Worm (Caenorhabditis elegans) whole organism, mixed stage, embryonic: ENCODE data around the gene phf-30.

ENCODE experiments used
- M03D4.4 ChIP-seq: sonication (generic microtip); optimal IDR thresholded peaks from 2 replicates; lab custom pipeline; 2017; ENCODE audit warnings: mild to moderate bottlenecking, missing genetic modification characterization, missing compliant biosample characterization
- bed-3 ChIP-seq: fragments of 200-800 bp; sonication (Bioruptor generic); optimal IDR thresholded peaks from 3 replicates; lab custom pipeline; 2018; ENCODE audit warnings: mild to moderate bottlenecking, missing genetic modification characterization, moderate library complexity, missing compliant biosample characterization
- blmp-1 ChIP-seq: fragments of 150-350 bp; optimal IDR thresholded peaks from 2 replicates; lab custom pipeline; 2014; ENCODE audit warnings: missing biosample characterization, missing genetic modification characterization
- ceh-39 ChIP-seq: fragments of 150-350 bp; optimal IDR thresholded peaks from 2 replicates; lab custom pipeline; 2014; ENCODE audit warnings: missing biosample characterization, missing genetic modification characterization
- ceh-43 ChIP-seq: fragments of 200-800 bp; sonication (Bioruptor generic); optimal IDR thresholded peaks from 2 replicates; lab custom pipeline; 2018; ENCODE audit warnings: mild to moderate bottlenecking, missing genetic modification characterization, moderate library complexity, missing compliant biosample characterization
- ceh-83 ChIP-seq: fragments of 200-800 bp; sonication (Bioruptor generic); optimal IDR thresholded peaks from 2 replicates; lab custom pipeline; 2018; ENCODE audit warnings: mild to moderate bottlenecking, missing genetic modification characterization, missing compliant biosample characterization
- ces-1 ChIP-seq: fragments of 150-350 bp; optimal IDR thresholded peaks from 2 replicates; lab custom pipeline; 2014; ENCODE audit warnings: missing biosample characterization, missing genetic modification reagents, missing genetic modification characterization
- cnd-1 ChIP-seq: fragments of 200-800 bp; sonication (Bioruptor generic); optimal IDR thresholded peaks from 2 replicates; lab custom pipeline; 2018; ENCODE audit warnings: mild to moderate bottlenecking, missing genetic modification characterization, missing compliant biosample characterization
- drap-1 ChIP-seq: fragments of 200-800 bp; sonication (Bioruptor generic); optimal IDR thresholded peaks from 3 replicates; lab custom pipeline; 2018; ENCODE audit warnings: mild to moderate bottlenecking, missing genetic modification characterization, missing compliant biosample characterization
- elt-1 ChIP-seq: sonication (generic microtip); optimal IDR thresholded peaks from 2 replicates; lab custom pipeline; 2017; ENCODE audit warnings: missing genetic modification characterization, mild to moderate bottlenecking, missing compliant biosample characterization, antibody characterized with exemption, moderate library complexity, borderline replicate concordance; ENCODE audit not compliant: insufficient read depth
- elt-3 ChIP-seq: fragments of 150-350 bp; optimal IDR thresholded peaks from 2 replicates; lab custom pipeline; 2014; ENCODE audit warnings: missing biosample characterization, missing genetic modification characterization
- flh-1 ChIP-seq: fragments of 200-800 bp; sonication (Bioruptor generic); optimal IDR thresholded peaks from 2 replicates; lab custom pipeline; 2018; ENCODE audit warnings: mild to moderate bottlenecking, missing genetic modification characterization, moderate library complexity, missing compliant biosample characterization
- ham-2 ChIP-seq: fragments of 200-800 bp; sonication (Bioruptor generic); optimal IDR thresholded peaks from 2 replicates; lab custom pipeline; 2018; ENCODE audit warnings: mild to moderate bottlenecking, missing genetic modification characterization, missing compliant biosample characterization
- hlh-1 ChIP-seq: fragments of 150-350 bp; optimal IDR thresholded peaks from 2 replicates; lab custom pipeline; 2014; ENCODE audit warnings: missing biosample characterization, missing genetic modification reagents, missing genetic modification characterization
- lin-13 ChIP-seq: fragments of 150-350 bp; optimal IDR thresholded peaks from 2 replicates; lab custom pipeline; 2014; ENCODE audit warnings: missing biosample characterization, missing genetic modification characterization
- mab-5 ChIP-seq: fragments of 150-350 bp; optimal IDR thresholded peaks from 2 replicates; lab custom pipeline; 2014; ENCODE audit warnings: missing biosample characterization, missing genetic modification characterization
- mep-1 ChIP-seq: fragments of 150-350 bp; optimal IDR thresholded peaks from 2 replicates; lab custom pipeline; 2017; ENCODE audit warnings: missing biosample characterization, missing genetic modification reagents, missing genetic modification characterization, inconsistent platforms
- mls-2 ChIP-seq: sonication (generic microtip); optimal IDR thresholded peaks from 2 replicates; lab custom pipeline; 2016; ENCODE audit warnings: mild to moderate bottlenecking, missing genetic modification characterization, moderate library complexity, missing compliant biosample characterization
- nhr-12 ChIP-seq: fragments of 150-350 bp; optimal IDR thresholded peaks from 2 replicates; lab custom pipeline; 2014; ENCODE audit warnings: missing biosample characterization, missing genetic modification characterization
- nhr-2 ChIP-seq: fragments of 150-350 bp; optimal IDR thresholded peaks from 2 replicates; lab custom pipeline; 2014; ENCODE audit warnings: missing biosample characterization, missing genetic modification characterization
- nhr-28 ChIP-seq: fragments of 150-350 bp; optimal IDR thresholded peaks from 2 replicates; lab custom pipeline; 2014; ENCODE audit warnings: missing biosample characterization, missing genetic modification characterization
- nhr-76 ChIP-seq: sonication (generic microtip); optimal IDR thresholded peaks from 2 replicates; lab custom pipeline; 2017; ENCODE audit warnings: missing biosample characterization, missing genetic modification characterization
- pha-4 ChIP-seq: fragments of 150-350 bp; optimal IDR thresholded peaks from 2 replicates; lab custom pipeline; 2018; ENCODE audit warnings: missing biosample characterization, missing genetic modification reagents, missing genetic modification characterization
- sem-2 ChIP-seq: fragments of 200-800 bp; sonication (Bioruptor generic); optimal IDR thresholded peaks from 2 replicates; lab custom pipeline; 2018; ENCODE audit warnings: mild to moderate bottlenecking, missing genetic modification characterization, missing compliant biosample characterization
- snpc-4 ChIP-seq: fragments of 150-350 bp; optimal IDR thresholded peaks from 2 replicates; lab custom pipeline; 2014; ENCODE audit warnings: missing biosample characterization, missing genetic modification characterization
- sptf-1 ChIP-seq: sonication (generic microtip); optimal IDR thresholded peaks from 2 replicates; lab custom pipeline; 2017; ENCODE audit warnings: mild to moderate bottlenecking, missing genetic modification characterization, moderate library complexity, missing compliant biosample characterization
- tbx-8 ChIP-seq: fragments of 200-800 bp; sonication (Bioruptor generic); optimal IDR thresholded peaks from 2 replicates; lab custom pipeline; 2018; ENCODE audit warnings: mild to moderate bottlenecking, missing genetic modification characterization, moderate library complexity, missing compliant biosample characterization
- unc-120 ChIP-seq: sonication (generic microtip); optimal IDR thresholded peaks from 2 replicates; lab custom pipeline; 2017; ENCODE audit warnings: missing genetic modification characterization, missing compliant biosample characterization; ENCODE audit not compliant: poor library complexity, severe bottlenecking
- unc-62 ChIP-seq: fragments of 150-350 bp; optimal IDR thresholded peaks from 2 replicates; lab custom pipeline; 2014; ENCODE audit warnings: missing biosample characterization, missing genetic modification reagents, missing genetic modification characterization
- zip-8 ChIP-seq: fragments of 150-350 bp; optimal IDR thresholded peaks from 2 replicates; lab custom pipeline; 2014; ENCODE audit warnings: missing biosample characterization, missing genetic modification characterization

phf-30 gene

ce11 chrV:8462074-8462473 is 6.8 kb upstream of the phf-30 start, which contains the start of the genes dnj-22 and natc-1 (continued):
- TF ChIP-seq bed-3 (GFP tag; lab: Kevin White, UChicago) (no peak), snpc-4 (tag; lab: Kevin White, UChicago) (no peak)

- TF ChIP-seq sptf-1 (tag; lab: Kevin White, UChicago) (no peak), mab-5 (tag; lab: Kevin White, UChicago) (no peak), sem-2 (GFP tag; lab: Kevin White, UChicago) (no peak), nhr-76 (tag; lab: Kevin White, UChicago) (no peak), mep-1 (no peak), pha-4 (no peak), drap-1 (GFP tag; lab: Kevin White, UChicago) (no peak), nhr-12 (tag; lab: Kevin White, UChicago) (no peak), M03D4.4 (tag; lab: Kevin White, UChicago) (no peak), ceh-39 (tag; lab: Kevin White, UChicago) (no peak), unc-120 (tag; lab: Kevin White, UChicago) (no peak), unc-62 (GFP tag; lab: Kevin White, UChicago) (no peak), elt-3 (no peak), zip-8 (tag; lab: Kevin White, UChicago) (no peak), snpc-4 (tag; lab: Kevin White, UChicago) (no peak), ham-2 (GFP tag; lab: Kevin White, UChicago) (no peak), nhr-28 (tag; lab: Kevin White, UChicago) (no peak), blmp-1 (tag; lab: Kevin White, UChicago) (no peak), hlh-1 (tag; lab: Kevin White, UChicago) (no peak), elt-1 (tag; lab: Kevin White, UChicago) (no peak)
These were observed 3.5 kb upstream of the phf-30 start, which contains the start of gene mrps-2 for ce11 chrV:8465386-8465785. Gene mrps-2, plus strand, starts transcription at chrV:8465686.

- TF ChIP-seq nhr-28 (tag; lab: Kevin White, UChicago) = no peak
- no peak for TF ChIP-seq M03D4.4 (tag; lab: Kevin White, UChicago)
- no peak for TF ChIP-seq ham-2 (GFP tag; lab: Kevin White, UChicago)
- no peak for TF ChIP-seq lin-13 (tag; lab: Kevin White, UChicago)
- no peak for TF ChIP-seq ceh-83 (GFP tag; lab: Kevin White, UChicago)
These were observed 1.8 kb upstream of the phf-30 start, which contains the start of gene mrpl-4 for ce11 chrV:8467031-8467430. Gene mrpl-4, plus strand, starts transcription at chrV:8467265.

- TF ChIP-seq lin-13 (tag; lab: Kevin White, UChicago) (no peak), mep-1 (no peak), nhr-2 (tag; lab: Kevin White, UChicago) (no peak)
These were observed 2.1 kb downstream of the phf-30 start, which contains the start of gene gplb-1 for ce11 chrV:8470906-8471305. Gene gplb-1, minus strand, starts transcription at chrV:8471242.

- TF ChIP-seq cnd-1 (tag; lab: Kevin White, UChicago) (no peak), mls-2 (no peak), ces-1 (GFP tag; lab: Kevin White, UChicago) (no peak), ceh-39 (tag; lab: Kevin White, UChicago) (no peak), flh-1 (no peak), unc-62 (GFP tag; lab: Kevin White, UChicago) (no peak), blmp-1 (tag; lab: Kevin White, UChicago) (no peak), tbx-8 (GFP tag; lab: Kevin White, UChicago) (no peak), nhr-28 (tag; lab: Kevin White, UChicago) (no peak), sem-2 (GFP tag; lab: Kevin White, UChicago) (no peak), bed-3 (GFP tag; lab: Kevin White, UChicago) (no peak), ceh-43 (GFP tag; lab: Kevin White, UChicago) (no peak), zip-8 (tag; lab: Kevin White, UChicago) (no peak), nhr-76 (tag; lab: Kevin White, UChicago) (no peak), nhr-2 (tag; lab: Kevin White, UChicago) (no peak)
These were observed 12.4 kb downstream of the phf-30 start for ce11 chrV:8481274-8481673.
